Worm (Caenorhabditis elegans): ENCODE results near the gene sahd-1.

sahd-1 gene

DNA sequence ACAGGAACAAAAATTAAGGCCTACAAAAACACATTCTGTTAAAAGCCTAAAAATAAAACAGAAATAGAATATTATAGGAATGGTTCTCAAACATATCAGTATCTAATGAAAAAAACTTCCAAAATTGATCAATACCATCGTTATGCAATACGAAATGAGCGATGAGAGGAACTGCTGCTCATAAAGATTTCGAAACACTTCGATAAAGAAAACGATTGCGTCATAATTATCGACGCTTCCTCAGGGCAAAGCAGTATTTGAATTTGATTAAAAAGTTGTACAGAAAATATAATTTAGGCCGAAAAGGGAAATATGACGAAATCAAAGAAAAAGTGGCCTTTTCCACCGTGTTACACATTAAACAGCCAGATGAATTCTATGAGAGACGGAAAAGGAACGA is 3.3 kb upstream of the sahd-1 start:
- TF ChIP-seq zip-8 (tag; optimal IDR thresholded peaks at IDR 0.05) (peak; percentile 96), nhr-237 (tag; optimal IDR thresholded peaks at IDR 0.05) (no peak)

DNA sequence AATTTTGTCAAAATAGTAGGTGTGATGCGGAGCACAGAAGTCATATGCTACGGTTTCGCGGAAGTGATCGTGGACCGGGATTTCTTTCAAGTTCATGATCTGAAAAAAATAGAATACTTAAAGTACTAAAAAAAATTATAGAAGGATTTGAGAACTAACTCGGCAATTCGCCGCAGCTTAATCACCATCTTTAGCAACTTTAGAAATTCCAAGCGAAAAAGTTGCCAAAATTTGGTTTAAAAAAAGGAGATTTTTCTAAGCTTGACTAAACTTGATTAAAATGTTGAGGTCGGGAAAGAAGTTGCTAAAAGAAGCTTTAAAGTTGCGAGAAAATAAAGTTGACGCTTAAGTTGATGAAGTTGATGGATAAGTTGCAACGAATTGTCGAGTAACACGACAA is 2.9 kb upstream of the sahd-1 start, which contains the start of gene ZK177.9:
Gene ZK177.9, minus strand, starts transcription at position 101 of the 400 bp plus-strand sequence.
- TF ChIP-seq cnd-1 (tag; optimal IDR thresholded peaks at IDR 0.05), result no peak
- no peak for TF ChIP-seq ham-2 (GFP tag; optimal IDR thresholded peaks at IDR 0.05)
- TF ChIP-seq flh-1 (GFP tag; optimal IDR thresholded peaks at IDR 0.05), result no peak
- TF ChIP-seq lsy-2 (tag; optimal IDR thresholded peaks at IDR 0.05), result no peak
- TF ChIP-seq tbx-8 (GFP tag; optimal IDR thresholded peaks at IDR 0.05), result no peak
- no peak for TF ChIP-seq mep-1 (tag; optimal IDR thresholded peaks at IDR 0.05)
- TF ChIP-seq nhr-237 (tag; optimal IDR thresholded peaks at IDR 0.05), result no peak
- TF ChIP-seq nhr-76 (tag; optimal IDR thresholded peaks at IDR 0.05), result no peak
- no peak for TF ChIP-seq ceh-39 (tag; optimal IDR thresholded peaks at IDR 0.05)
- TF ChIP-seq unc-120 (tag; optimal IDR thresholded peaks at IDR 0.05; ENCODE audit: poor library complexity, severe bottlenecking), result no peak
- TF ChIP-seq mab-5 (tag; optimal IDR thresholded peaks at IDR 0.05), result no peak
- no peak for TF ChIP-seq unc-62 (GFP tag; optimal IDR thresholded peaks at IDR 0.05)

DNA sequence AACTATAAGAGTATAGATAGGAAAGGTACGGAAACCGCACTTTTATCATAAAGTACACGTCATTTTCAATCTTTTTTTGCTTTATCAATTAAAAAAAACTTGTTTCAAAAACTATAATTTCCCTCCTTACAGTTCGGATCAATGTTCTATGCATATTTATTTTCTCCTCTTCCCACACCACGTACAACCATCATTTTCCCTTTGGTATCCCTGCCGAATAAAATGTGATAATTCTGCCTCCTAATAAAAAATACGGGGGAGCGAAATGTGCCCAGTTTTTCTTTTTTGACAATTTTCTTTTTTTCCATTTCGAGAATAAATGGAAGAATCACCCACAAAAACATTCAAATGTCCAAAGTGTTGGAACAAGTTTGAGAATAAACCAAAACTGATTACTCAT is 797 bp upstream of the sahd-1 start, which contains the start of gene ZK177.3:
Gene ZK177.3, plus strand, starts transcription at position 301 of the 400 bp plus-strand sequence.
- no peak for TF ChIP-seq snpc-4 (tag; optimal IDR thresholded peaks at IDR 0.05)
- TF ChIP-seq nhr-237 (tag; optimal IDR thresholded peaks at IDR 0.05), result no peak
- no peak for TF ChIP-seq mls-2 (tag; optimal IDR thresholded peaks at IDR 0.05)
- TF ChIP-seq nhr-12 (tag; optimal IDR thresholded peaks at IDR 0.05), result no peak
- no peak for TF ChIP-seq unc-120 (tag; optimal IDR thresholded peaks at IDR 0.05; ENCODE audit: poor library complexity, severe bottlenecking)
- no peak for TF ChIP-seq zip-8 (tag; optimal IDR thresholded peaks at IDR 0.05)
- no peak for TF ChIP-seq bed-3 (GFP tag; optimal IDR thresholded peaks at IDR 0.05)
- no peak for TF ChIP-seq M03D4.4 (tag; optimal IDR thresholded peaks at IDR 0.05)
- TF ChIP-seq ceh-39 (tag; optimal IDR thresholded peaks at IDR 0.05), result no peak
- no peak for TF ChIP-seq mep-1 (tag; optimal IDR thresholded peaks at IDR 0.05)
- no peak for TF ChIP-seq drap-1 (GFP tag; optimal IDR thresholded peaks at IDR 0.05)
- no peak for TF ChIP-seq ceh-83 (GFP tag; optimal IDR thresholded peaks at IDR 0.05)
- TF ChIP-seq lin-13 (tag; optimal IDR thresholded peaks at IDR 0.05), result no peak
- TF ChIP-seq elt-1 (tag; optimal IDR thresholded peaks at IDR 0.05; ENCODE audit: borderline replicate concordance, insufficient read depth), result no peak
- TF ChIP-seq lsy-2 (tag; optimal IDR thresholded peaks at IDR 0.05), result no peak
- no peak for TF ChIP-seq ces-1 (GFP tag; optimal IDR thresholded peaks at IDR 0.05)
- TF ChIP-seq sptf-1 (tag; optimal IDR thresholded peaks at IDR 0.05), result no peak
- no peak for TF ChIP-seq hlh-1 (tag; optimal IDR thresholded peaks at IDR 0.05)
- no peak for TF ChIP-seq elt-3 (tag; optimal IDR thresholded peaks at IDR 0.05)

DNA sequence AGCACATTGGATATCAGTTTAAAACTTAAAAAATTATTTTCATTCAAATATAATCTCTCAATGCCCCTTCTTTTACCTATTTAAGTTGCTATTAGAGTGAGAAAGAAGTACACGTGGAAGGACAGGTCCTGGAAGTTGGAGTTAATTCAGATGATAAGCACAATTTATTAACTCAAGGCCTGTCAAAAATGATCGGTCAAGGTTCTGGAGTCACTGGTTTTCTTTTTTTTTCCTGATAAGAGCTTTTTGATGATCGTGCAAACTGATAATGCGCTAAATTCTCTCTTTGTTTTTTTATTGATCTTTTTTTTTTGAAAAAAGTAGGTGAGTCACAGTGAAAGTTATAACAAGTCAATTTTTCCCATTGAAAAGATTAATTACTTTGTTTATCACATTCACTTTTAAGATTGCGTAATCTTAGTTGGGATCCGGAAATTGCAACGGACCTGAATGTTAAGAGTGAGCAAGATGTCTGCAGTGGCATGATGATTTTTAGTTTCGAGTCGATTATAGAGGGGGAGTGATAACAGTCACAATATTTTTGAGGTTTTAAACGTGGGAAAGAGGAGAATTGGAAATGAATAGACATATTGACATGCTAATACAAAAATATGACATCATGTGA is 2.2 kb downstream of the sahd-1 start:
- TF ChIP-seq zip-8 (tag; optimal IDR thresholded peaks at IDR 0.05), result no peak
- no peak for TF ChIP-seq bed-3 (GFP tag; optimal IDR thresholded peaks at IDR 0.05)
- no peak for TF ChIP-seq pha-4 (tag; optimal IDR thresholded peaks at IDR 0.05)

DNA sequence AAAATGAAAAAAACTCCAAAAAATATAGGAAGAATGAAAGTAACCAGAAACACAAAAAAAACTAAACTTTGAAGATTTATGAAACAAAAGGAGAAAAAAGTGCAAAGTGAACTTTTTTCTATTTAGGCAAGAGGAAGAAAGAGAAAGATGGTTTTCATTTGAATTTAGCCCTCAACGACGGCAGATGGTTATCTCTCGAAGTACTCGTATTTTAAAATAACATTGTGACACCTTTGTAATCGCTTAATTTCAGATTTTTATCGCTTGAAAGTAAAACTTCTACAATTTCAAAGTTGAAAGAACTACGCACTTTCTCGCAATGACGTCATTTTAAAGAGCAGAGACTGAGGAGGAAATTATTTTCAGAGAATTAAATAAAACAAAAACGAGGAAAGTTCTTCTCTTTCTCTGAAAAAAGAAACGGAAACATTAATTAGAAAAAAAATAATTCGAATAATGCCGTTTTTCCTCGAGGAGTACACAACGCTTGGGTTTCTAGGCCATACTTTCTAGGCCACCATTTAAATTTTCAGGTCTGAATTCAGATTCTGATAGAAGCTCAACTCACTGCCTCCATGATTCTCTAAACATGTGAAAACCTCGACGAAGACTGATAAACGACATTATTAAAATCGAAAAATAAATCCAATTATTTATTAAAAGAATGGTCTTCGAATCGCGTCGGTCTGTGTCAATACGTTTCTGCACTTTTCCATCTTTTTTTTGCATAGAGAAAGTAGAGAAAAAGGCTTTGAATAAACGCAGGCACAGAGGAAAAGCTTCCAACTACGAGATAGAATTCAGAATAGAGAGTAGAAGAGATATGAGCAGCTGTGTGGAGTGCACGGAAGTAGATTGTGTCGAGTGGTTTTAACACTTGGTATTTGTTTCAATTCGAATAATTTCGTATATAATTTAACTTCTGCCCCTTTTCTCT is 3.1 kb downstream of the sahd-1 start:
- TF ChIP-seq ces-1 (GFP tag; optimal IDR thresholded peaks at IDR 0.05), result peak; percentile 67
- TF ChIP-seq elt-1 (tag; optimal IDR thresholded peaks at IDR 0.05; ENCODE audit: borderline replicate concordance, insufficient read depth), result no peak
- TF ChIP-seq lsy-2 (tag; optimal IDR thresholded peaks at IDR 0.05), result no peak
- peak; percentile 2 for TF ChIP-seq unc-120 (tag; optimal IDR thresholded peaks at IDR 0.05; ENCODE audit: poor library complexity, severe bottlenecking)
- peak; percentile 86 for TF ChIP-seq hlh-1 (tag; optimal IDR thresholded peaks at IDR 0.05)
